Fruit fly (Drosophila melanogaster): ENCODE data around the gene Nf-YB.

Gene Nf-YB

dm6 chr2L:19763446-19763772 is 27.6 kb downstream of the Nf-YB start:
- TF ChIP-seq gl (tag; optimal IDR thresholded peaks at IDR 0.05) (no peak), CG17806 (tag; optimal IDR thresholded peaks at IDR 0.05) (no peak), Ets98B (GFP tag; IDR thresholded peaks at IDR 0.05) (no peak), CG4496 (GFP tag; IDR thresholded peaks at IDR 0.05) (no peak), CG12605 (GFP tag; IDR thresholded peaks at IDR 0.05) (no peak), Snoo (tag; optimal IDR thresholded peaks at IDR 0.05) (no peak), CG14655 (GFP tag; optimal IDR thresholded peaks at IDR 0.05) (no peak), rn (GFP tag; IDR thresholded peaks at IDR 0.05) (no peak), CG8301 (tag; optimal IDR thresholded peaks at IDR 0.05) (no peak), fd96Ca (GFP tag; IDR thresholded peaks at IDR 0.05) (no peak), CG34367 (tag; optimal IDR thresholded peaks at IDR 0.05) (no peak), Pif1A (GFP tag; optimal IDR thresholded peaks at IDR 0.05) (no peak), CG9948 (tag; optimal IDR thresholded peaks at IDR 0.05) (no peak), CG10348 (GFP tag; IDR thresholded peaks at IDR 0.05) (no peak), Pif1B (GFP tag; optimal IDR thresholded peaks at IDR 0.05) (no peak), CG13204 (GFP tag; optimal IDR thresholded peaks at IDR 0.05) (no peak), CG15710 (tag; optimal IDR thresholded peaks at IDR 0.05) (no peak)

dm6 chr2L:19763773-19764580 is 28.1 kb downstream of the Nf-YB start, which contains the start of gene fbp:
Gene fbp (minus strand): TSS chr2L:19764136.
- TF ChIP-seq gl (tag; optimal IDR thresholded peaks at IDR 0.05) = no peak
- TF ChIP-seq CG17806 (tag; optimal IDR thresholded peaks at IDR 0.05) = peak; percentile 30
- no peak for TF ChIP-seq CG32121 (GFP tag; IDR thresholded peaks at IDR 0.05)
- TF ChIP-seq fd96Ca (GFP tag; IDR thresholded peaks at IDR 0.05) = peak; percentile 49; the same call in 1 of the 3 replicates
- peak; percentile 85 for TF ChIP-seq CG8159 (tag; optimal IDR thresholded peaks at IDR 0.05)
- peak; percentile 75 for TF ChIP-seq CG15710 (tag; optimal IDR thresholded peaks at IDR 0.05)
- TF ChIP-seq CG34367 (tag; optimal IDR thresholded peaks at IDR 0.05) = peak; percentile 57
- peak; percentile 74 for TF ChIP-seq CG8301 (tag; optimal IDR thresholded peaks at IDR 0.05)
- TF ChIP-seq CG4496 (GFP tag; IDR thresholded peaks at IDR 0.05) = peak; percentile 52
- TF ChIP-seq CG13204 (GFP tag; optimal IDR thresholded peaks at IDR 0.05) = peak; percentile 51
- no peak for TF ChIP-seq Pif1B (GFP tag; optimal IDR thresholded peaks at IDR 0.05)
- TF ChIP-seq Snoo (tag; optimal IDR thresholded peaks at IDR 0.05) = peak; percentile 68
- no peak; the same call in 1 of the 2 replicates for TF ChIP-seq CG12605 (GFP tag; IDR thresholded peaks at IDR 0.05)
- TF ChIP-seq D1 (tag; optimal IDR thresholded peaks at IDR 0.05) = peak; percentile 46
- TF ChIP-seq CG9948 (tag; optimal IDR thresholded peaks at IDR 0.05) = peak; percentile 70
- peak; percentile 90 for TF ChIP-seq CG14655 (GFP tag; optimal IDR thresholded peaks at IDR 0.05)
- TF ChIP-seq Pif1A (GFP tag; optimal IDR thresholded peaks at IDR 0.05) = peak; percentile 9
- peak; percentile 51 for TF ChIP-seq EcR (GFP tag; optimal IDR thresholded peaks at IDR 0.05)

- TF ChIP-seq CG12605 (GFP tag; IDR thresholded peaks at IDR 0.05) (peak; percentile 24; the same call in 1 of the 2 replicates), CG4496 (GFP tag; IDR thresholded peaks at IDR 0.05) (peak; percentile 65; the same call in 2 of the 3 replicates), CG32121 (GFP tag; IDR thresholded peaks at IDR 0.05) (no peak)
Observed at dm6 chr2L:19764581-19765136, 28.8 kb downstream of the Nf-YB start.

- TF ChIP-seq CG8301 (tag; optimal IDR thresholded peaks at IDR 0.05) (no peak), CG15710 (tag; optimal IDR thresholded peaks at IDR 0.05) (no peak), fd96Ca (GFP tag; IDR thresholded peaks at IDR 0.05) (no peak), rn (GFP tag; IDR thresholded peaks at IDR 0.05) (no peak), CG13204 (GFP tag; optimal IDR thresholded peaks at IDR 0.05) (no peak)
Observed at dm6 chr2L:19765406-19765805, 29.6 kb downstream of the Nf-YB start.

dm6 chr2L:19768967-19769366 is 33.1 kb downstream of the Nf-YB start, which contains the start of gene bsh:
Gene bsh (minus strand): TSS chr2L:19769067.
- TF ChIP-seq CG9948 (tag; optimal IDR thresholded peaks at IDR 0.05) (no peak), CG17806 (tag; optimal IDR thresholded peaks at IDR 0.05) (no peak)

- TF ChIP-seq fd96Ca (GFP tag; IDR thresholded peaks at IDR 0.05) = no peak
- no peak for TF ChIP-seq Snoo (tag; optimal IDR thresholded peaks at IDR 0.05)
- TF ChIP-seq CG8301 (tag; optimal IDR thresholded peaks at IDR 0.05) = no peak
- no peak for TF ChIP-seq CG4496 (GFP tag; IDR thresholded peaks at IDR 0.05)
- TF ChIP-seq D1 (tag; optimal IDR thresholded peaks at IDR 0.05) = no peak
Observed at dm6 chr2L:19769703-19770102, 33.9 kb downstream of the Nf-YB start.

- TF ChIP-seq rn (GFP tag; IDR thresholded peaks at IDR 0.05) = no peak
- TF ChIP-seq gl (tag; optimal IDR thresholded peaks at IDR 0.05) = no peak
- no peak for TF ChIP-seq EcR (GFP tag; optimal IDR thresholded peaks at IDR 0.05)
- TF ChIP-seq CG15710 (tag; optimal IDR thresholded peaks at IDR 0.05) = no peak
- no peak for TF ChIP-seq CG9948 (tag; optimal IDR thresholded peaks at IDR 0.05)
- no peak for TF ChIP-seq CG12605 (GFP tag; IDR thresholded peaks at IDR 0.05)
- TF ChIP-seq CG17806 (tag; optimal IDR thresholded peaks at IDR 0.05) = no peak
- no peak for TF ChIP-seq Pif1A (GFP tag; optimal IDR thresholded peaks at IDR 0.05)
- no peak for TF ChIP-seq CG10348 (GFP tag; IDR thresholded peaks at IDR 0.05)
- TF ChIP-seq CG13204 (GFP tag; optimal IDR thresholded peaks at IDR 0.05) = no peak
- no peak for TF ChIP-seq Ets98B (GFP tag; IDR thresholded peaks at IDR 0.05)
- no peak for TF ChIP-seq Snoo (tag; optimal IDR thresholded peaks at IDR 0.05)
- no peak for TF ChIP-seq Pif1B (GFP tag; optimal IDR thresholded peaks at IDR 0.05)
- TF ChIP-seq CG14655 (GFP tag; optimal IDR thresholded peaks at IDR 0.05) = no peak
- TF ChIP-seq fd96Ca (GFP tag; IDR thresholded peaks at IDR 0.05) = no peak
- no peak for TF ChIP-seq CG34367 (tag; optimal IDR thresholded peaks at IDR 0.05)
- no peak for TF ChIP-seq CG8301 (tag; optimal IDR thresholded peaks at IDR 0.05)
- no peak for TF ChIP-seq D1 (tag; optimal IDR thresholded peaks at IDR 0.05)
- TF ChIP-seq CG8159 (tag; optimal IDR thresholded peaks at IDR 0.05) = no peak
Observed at dm6 chr2L:19774278-19774677, 38.4 kb downstream of the Nf-YB start.

Data from whole organism, pupa.